Fruit fly (Drosophila melanogaster): ENCODE results near the gene TBC1D23.

TBC1D23 gene

dm6 chr2L:1094724-1095123 is 34.4 kb upstream of the TBC1D23 start (continued):
- TF ChIP-seq MTF-1 (GFP tag; optimal IDR thresholded peaks at IDR 0.05; ENCODE audit: borderline replicate concordance) (no peak), CG5953 (GFP tag; IDR thresholded peaks at IDR 0.05) (peak; percentile 60; the same call in 1 of the 2 replicates), dysf (GFP tag; IDR thresholded peaks at IDR 0.05) (no peak; the same call in 2 of the 3 replicates), CG7556 (GFP tag; optimal IDR thresholded peaks at IDR 0.05) (no peak), chif (GFP tag; optimal IDR thresholded peaks at IDR 0.05) (no peak), lab (GFP tag; optimal IDR thresholded peaks at IDR 0.05) (peak; percentile 69), Antp (GFP tag; optimal IDR thresholded peaks at IDR 0.05) (no peak), Dbx (GFP tag; IDR thresholded peaks at IDR 0.05) (no peak), Mrtf (GFP tag; IDR thresholded peaks at IDR 0.05) (no peak), PHDP (tag; optimal IDR thresholded peaks at IDR 0.05) (peak; percentile 62), Dfd (GFP tag; optimal IDR thresholded peaks at IDR 0.05) (no peak), CG2116 (GFP tag; optimal IDR thresholded peaks at IDR 0.05) (no peak), CG16813 (GFP tag; IDR thresholded peaks at IDR 0.05; ENCODE audit: partially characterized antibody) (no peak), lov (optimal IDR thresholded peaks at IDR 0.05) (no peak), lov (GFP tag; IDR thresholded peaks at IDR 0.05) (no peak), sima (GFP tag; optimal IDR thresholded peaks at IDR 0.05) (no peak), jing (GFP tag; optimal IDR thresholded peaks at IDR 0.05) (no peak), E2f1 (GFP tag; IDR thresholded peaks at IDR 0.05) (no peak), usp (GFP tag; optimal IDR thresholded peaks at IDR 0.05) (no peak), ara (GFP tag; IDR thresholded peaks at IDR 0.05) (no peak), NK7.1 (GFP tag; optimal IDR thresholded peaks at IDR 0.05) (no peak), E2f2 (GFP tag; IDR thresholded peaks at IDR 0.05) (no peak), exex (tag; optimal IDR thresholded peaks at IDR 0.05) (peak; percentile 7), CG9932 (GFP tag; IDR thresholded peaks at IDR 0.05) (no peak), CG4360 (GFP tag; IDR thresholded peaks at IDR 0.05) (no peak), CG11398 (GFP tag; optimal IDR thresholded peaks at IDR 0.05) (no peak), CG17361 (GFP tag; IDR thresholded peaks at IDR 0.05) (0 out of 3 replicates have a peak, but pooled peaks have one; percentile 11), Atf3 (GFP tag; optimal IDR thresholded peaks at IDR 0.05) (no peak), Scr (GFP tag; IDR thresholded peaks at IDR 0.05; ENCODE audit: partially characterized antibody) (no peak), CG11456 (GFP tag; IDR thresholded peaks at IDR 0.05) (peak; percentile 37; the same call in 1 of the 3 replicates), Ets97D (GFP tag; optimal IDR thresholded peaks at IDR 0.05) (no peak), CkIIα-i1 (GFP tag; IDR thresholded peaks at IDR 0.05) (no peak), CG10267 (tag; optimal IDR thresholded peaks at IDR 0.05) (no peak), wdn (GFP tag; IDR thresholded peaks at IDR 0.05) (no peak), CG10959 (GFP tag; IDR thresholded peaks at IDR 0.05) (no peak), CG10321 (GFP tag; IDR thresholded peaks at IDR 0.05) (no peak), CG43689 (GFP tag; IDR thresholded peaks at IDR 0.05) (no peak), chn (GFP tag; optimal IDR thresholded peaks at IDR 0.05) (no peak), CG6175 (GFP tag; IDR thresholded peaks at IDR 0.05) (no peak), YL-1 (GFP tag; optimal IDR thresholded peaks at IDR 0.05) (no peak), D19A (tag; optimal IDR thresholded peaks at IDR 0.05) (no peak), sob (GFP tag; IDR thresholded peaks at IDR 0.05) (peak; percentile 35; the same call in 1 of the 2 replicates), toy (GFP tag; IDR thresholded peaks at IDR 0.05) (no peak), CG32532 (GFP tag; IDR thresholded peaks at IDR 0.05) (no peak), phol (tag; optimal IDR thresholded peaks at IDR 0.05) (no peak), Ravus (GFP tag; IDR thresholded peaks at IDR 0.05) (no peak), ash1 (GFP tag; optimal IDR thresholded peaks at IDR 0.05) (no peak), Kr (GFP tag; optimal IDR thresholded peaks at IDR 0.05) (no peak), Meics (GFP tag; optimal IDR thresholded peaks at IDR 0.05) (no peak), CG18599 (GFP tag; optimal IDR thresholded peaks at IDR 0.05) (peak; percentile 37), bsh (GFP tag; optimal IDR thresholded peaks at IDR 0.05) (peak in 1 of 2 experiments; percentile 33), CG11696 (GFP tag; IDR thresholded peaks at IDR 0.05) (no peak), fd3F (GFP tag; optimal IDR thresholded peaks at IDR 0.05) (no peak)

Measured in whole organism, embryonic.